Worm (Caenorhabditis elegans): ENCODE results near the gene T22D1.17.

- TF ChIP-seq ceh-62 (tag; optimal IDR thresholded peaks at IDR 0.05) (no peak), lin-38 (GFP tag; IDR thresholded peaks at IDR 0.05) (no peak), nhr-111 (GFP tag; optimal IDR thresholded peaks at IDR 0.05) (no peak), madf-5 (GFP tag; IDR thresholded peaks at IDR 0.05) (no peak), nhr-25 (tag; optimal IDR thresholded peaks at IDR 0.05; ENCODE audit: borderline replicate concordance, insufficient read depth) (no peak)
Observed at ce11 chrIV:6907487-6907886, 1.7 kb downstream of the T22D1.17 start.
